Fruit fly (Drosophila melanogaster) whole organism, pupa: ENCODE data around the gene PGS1.

ENCODE experiments used
- CG10348 ChIP-seq: fragments of 200-800 bp; sonication (Bioruptor generic); IDR thresholded peaks from 2 replicates; pipeline ENCODE4 v1.3.6; 2022; ENCODE audit warnings: missing biosample characterization, missing genetic modification characterization
- CG12605 ChIP-seq: fragments of 200-800 bp; sonication (Bioruptor generic); IDR thresholded peaks from 2 replicates; pipeline ENCODE4 v1.3.6; 2022; ENCODE audit warnings: missing biosample characterization, missing genetic modification characterization
- CG13204 ChIP-seq: fragments of 200-800 bp; sonication (Bioruptor generic); optimal IDR thresholded peaks from 2 replicates; lab custom pipeline; 2018; ENCODE audit warnings: missing biosample characterization, mild to moderate bottlenecking, missing genetic modification characterization, moderate library complexity
- CG14655 ChIP-seq: fragments of 200-800 bp; sonication (Bioruptor generic); optimal IDR thresholded peaks from 3 replicates; lab custom pipeline; 2017; ENCODE audit warnings: mild to moderate bottlenecking, missing biosample characterization, missing genetic modification reagents, missing genetic modification characterization
- CG15710 ChIP-seq: fragments of 200-800 bp; sonication (Bioruptor generic); optimal IDR thresholded peaks from 2 replicates; lab custom pipeline; 2018; ENCODE audit warnings: missing biosample characterization, mild to moderate bottlenecking, missing genetic modification characterization, moderate library complexity
- CG17806 ChIP-seq: fragments of 200-800 bp; sonication (Bioruptor generic); optimal IDR thresholded peaks from 2 replicates; lab custom pipeline; 2018; ENCODE audit warnings: missing biosample characterization, mild to moderate bottlenecking, missing genetic modification characterization, moderate library complexity
- CG32121 ChIP-seq: fragments of 200-800 bp; sonication (Bioruptor generic); IDR thresholded peaks from 2 replicates; pipeline ENCODE4 v1.3.6; 2022; ENCODE audit warnings: missing biosample characterization, missing genetic modification characterization
- CG34367 ChIP-seq: fragments of 200-800 bp; sonication (Bioruptor generic); optimal IDR thresholded peaks from 2 replicates; lab custom pipeline; 2018; ENCODE audit warnings: missing biosample characterization, mild to moderate bottlenecking, missing genetic modification characterization
- CG4496 ChIP-seq: fragments of 200-800 bp; sonication (Bioruptor generic); IDR thresholded peaks from 3 replicates; pipeline ENCODE4 v1.3.6; 2022; ENCODE audit warnings: missing biosample characterization, missing genetic modification characterization
- CG8159 ChIP-seq: fragments of 200-800 bp; sonication (Bioruptor generic); optimal IDR thresholded peaks from 3 replicates; lab custom pipeline; 2018; ENCODE audit warnings: missing biosample characterization, mild to moderate bottlenecking, missing genetic modification characterization, moderate library complexity
- CG8301 ChIP-seq: fragments of 200-800 bp; sonication (Bioruptor generic); optimal IDR thresholded peaks from 2 replicates; lab custom pipeline; 2018; ENCODE audit warnings: missing biosample characterization, mild to moderate bottlenecking, missing genetic modification characterization
- CG9948 ChIP-seq: fragments of 200-800 bp; sonication (Bioruptor generic); optimal IDR thresholded peaks from 2 replicates; lab custom pipeline; 2018; ENCODE audit warnings: missing biosample characterization, mild to moderate bottlenecking, missing genetic modification characterization, moderate library complexity
- D1 ChIP-seq: fragments of 200-800 bp; sonication (Bioruptor generic); optimal IDR thresholded peaks from 2 replicates; lab custom pipeline; 2018; ENCODE audit warnings: missing biosample characterization, mild to moderate bottlenecking, missing genetic modification characterization, moderate library complexity
- EcR ChIP-seq: fragments of 200-800 bp; sonication (Bioruptor generic); optimal IDR thresholded peaks from 3 replicates; lab custom pipeline; 2019; ENCODE audit warnings: missing biosample characterization, missing genetic modification characterization, mild to moderate bottlenecking, moderate library complexity, missing genetic modification reagents
- Ets98B ChIP-seq: fragments of 200-800 bp; sonication (Bioruptor generic); IDR thresholded peaks from 2 replicates; pipeline ENCODE4 v1.3.6; 2022; ENCODE audit warnings: missing biosample characterization, missing genetic modification characterization
- Pif1A ChIP-seq: fragments of 200-800 bp; sonication (Bioruptor generic); optimal IDR thresholded peaks from 3 replicates; lab custom pipeline; 2016; ENCODE audit warnings: missing biosample characterization, missing genetic modification characterization
- Pif1B ChIP-seq: fragments of 200-800 bp; sonication (Bioruptor generic); optimal IDR thresholded peaks from 3 replicates; lab custom pipeline; 2016; ENCODE audit warnings: missing biosample characterization, missing genetic modification characterization
- Snoo ChIP-seq: fragments of 200-800 bp; sonication (Bioruptor generic); optimal IDR thresholded peaks from 3 replicates; lab custom pipeline; 2017; ENCODE audit warnings: missing biosample characterization, mild to moderate bottlenecking, missing genetic modification characterization, inconsistent platforms
- fd96Ca ChIP-seq: fragments of 200-800 bp; sonication (Bioruptor generic); IDR thresholded peaks from 3 replicates; pipeline ENCODE4 v1.3.6; 2022; ENCODE audit warnings: missing biosample characterization, missing genetic modification characterization
- gl ChIP-seq: fragments of 200-800 bp; sonication (Bioruptor generic); optimal IDR thresholded peaks from 2 replicates; lab custom pipeline; 2018; ENCODE audit warnings: missing biosample characterization, mild to moderate bottlenecking, missing genetic modification characterization
- rn ChIP-seq: fragments of 200-800 bp; sonication (Bioruptor generic); IDR thresholded peaks from 2 replicates; pipeline ENCODE4 v1.3.6; 2022; ENCODE audit warnings: missing biosample characterization, missing genetic modification characterization

PGS1 gene

dm6 chr3R:18788365-18789147 is 42.7 kb upstream of the PGS1 start:
- TF ChIP-seq gl (tag; lab: Kevin White, UChicago): peak; percentile 67
- peak; percentile 92 for TF ChIP-seq fd96Ca (GFP tag; lab: Robert Waterston, UW)
- TF ChIP-seq Snoo (tag; lab: Kevin White, UChicago): peak; percentile 68
- peak; percentile 53 for TF ChIP-seq D1
- TF ChIP-seq CG13204 (GFP tag; lab: Kevin White, UChicago): peak; percentile 54
- TF ChIP-seq Pif1A (GFP tag; lab: Kevin White, UChicago): peak; percentile 79
- TF ChIP-seq CG9948: peak; percentile 90
- TF ChIP-seq CG8301 (tag; lab: Kevin White, UChicago): peak; percentile 86
- peak; percentile 82 for TF ChIP-seq CG12605 (GFP tag; lab: Robert Waterston, UW)
- TF ChIP-seq CG4496 (GFP tag; lab: Robert Waterston, UW): peak; percentile 92
- TF ChIP-seq CG10348 (GFP tag; lab: Robert Waterston, UW): no peak
- TF ChIP-seq rn: peak; percentile 49; the same call in 1 of the 2 replicates
- TF ChIP-seq CG34367 (tag; lab: Kevin White, UChicago): peak; percentile 75
- TF ChIP-seq Pif1B (GFP tag; lab: Kevin White, UChicago): peak; percentile 73
- TF ChIP-seq Ets98B (GFP tag; lab: Robert Waterston, UW): peak; percentile 75
- peak; percentile 92 for TF ChIP-seq CG17806 (tag; lab: Kevin White, UChicago)
- TF ChIP-seq CG15710 (tag; lab: Kevin White, UChicago): peak; percentile 82
- peak; percentile 87 for TF ChIP-seq CG8159 (tag; lab: Kevin White, UChicago)
- TF ChIP-seq EcR: peak; percentile 83
- peak; percentile 65 for TF ChIP-seq CG32121 (GFP tag; lab: Robert Waterston, UW)
- peak; percentile 88 for TF ChIP-seq CG14655 (GFP tag; lab: Kevin White, UChicago)
- TF ChIP-seq, all 21 proteins: peak for 20

dm6 chr3R:18787237-18787636 is 41.4 kb upstream of the PGS1 start:
- peak; percentile 84 for TF ChIP-seq CG17806 (tag; lab: Kevin White, UChicago)
- TF ChIP-seq D1: no peak
- peak; percentile 83 for TF ChIP-seq CG8159 (tag; lab: Kevin White, UChicago)
- TF ChIP-seq fd96Ca (GFP tag; lab: Robert Waterston, UW): peak; percentile 77
- peak; percentile 80 for TF ChIP-seq CG8301 (tag; lab: Kevin White, UChicago)
- 0 out of 2 replicates have a peak, but pooled peaks have one; percentile 27 for TF ChIP-seq rn
- peak; percentile 72 for TF ChIP-seq CG9948
- peak; percentile 0 for TF ChIP-seq Pif1B (GFP tag; lab: Kevin White, UChicago)
- TF ChIP-seq EcR: no peak
- no peak for TF ChIP-seq CG13204 (GFP tag; lab: Kevin White, UChicago)
- peak; percentile 22 for TF ChIP-seq Pif1A (GFP tag; lab: Kevin White, UChicago)
- peak; percentile 9 for TF ChIP-seq Snoo (tag; lab: Kevin White, UChicago)
- no peak for TF ChIP-seq CG10348 (GFP tag; lab: Robert Waterston, UW)
- TF ChIP-seq CG34367 (tag; lab: Kevin White, UChicago): no peak
- peak; percentile 59 for TF ChIP-seq CG12605 (GFP tag; lab: Robert Waterston, UW)
- peak; percentile 41 for TF ChIP-seq CG15710 (tag; lab: Kevin White, UChicago)
- TF ChIP-seq CG14655 (GFP tag; lab: Kevin White, UChicago): peak; percentile 86
- TF ChIP-seq gl (tag; lab: Kevin White, UChicago): peak; percentile 49
- peak; percentile 59 for TF ChIP-seq CG32121 (GFP tag; lab: Robert Waterston, UW)
- TF ChIP-seq Ets98B (GFP tag; lab: Robert Waterston, UW): peak; percentile 56
- peak; percentile 64 for TF ChIP-seq CG4496 (GFP tag; lab: Robert Waterston, UW)

dm6 chr3R:18785741-18786140 is 39.9 kb upstream of the PGS1 start:
- TF ChIP-seq CG10348 (GFP tag; lab: Robert Waterston, UW): no peak
- TF ChIP-seq CG34367 (tag; lab: Kevin White, UChicago): no peak
- TF ChIP-seq CG17806 (tag; lab: Kevin White, UChicago): no peak
- no peak for TF ChIP-seq CG8301 (tag; lab: Kevin White, UChicago)
- no peak for TF ChIP-seq fd96Ca (GFP tag; lab: Robert Waterston, UW)
- TF ChIP-seq gl (tag; lab: Kevin White, UChicago): no peak
- TF ChIP-seq, all 21 proteins: peak for 0

dm6 chr3R:18783191-18783590 is 37.4 kb upstream of the PGS1 start:
- TF ChIP-seq CG13204 (GFP tag; lab: Kevin White, UChicago) (no peak), CG12605 (GFP tag; lab: Robert Waterston, UW) (no peak), CG15710 (tag; lab: Kevin White, UChicago) (no peak), CG4496 (GFP tag; lab: Robert Waterston, UW) (no peak), rn (no peak), CG14655 (GFP tag; lab: Kevin White, UChicago) (no peak)

dm6 chr3R:18758548-18759257 is 12.9 kb upstream of the PGS1 start, which contains the start of gene Epg5:
Gene Epg5 (minus strand): TSS chr3R:18758873.
- TF ChIP-seq rn: peak; percentile 50
- TF ChIP-seq Pif1B (GFP tag; lab: Kevin White, UChicago): no peak
- 0 out of 2 replicates have a peak, but pooled peaks have one; percentile 6 for TF ChIP-seq CG12605 (GFP tag; lab: Robert Waterston, UW)
- TF ChIP-seq gl (tag; lab: Kevin White, UChicago): no peak
- TF ChIP-seq fd96Ca (GFP tag; lab: Robert Waterston, UW): peak; percentile 74; the same call in 2 of the 3 replicates
- TF ChIP-seq CG15710 (tag; lab: Kevin White, UChicago): peak; percentile 65
- TF ChIP-seq CG34367 (tag; lab: Kevin White, UChicago): no peak
- TF ChIP-seq Snoo (tag; lab: Kevin White, UChicago): peak; percentile 20
- 0 out of 2 replicates have a peak, but pooled peaks have one; percentile 13 for TF ChIP-seq CG32121 (GFP tag; lab: Robert Waterston, UW)
- peak; percentile 71; the same call in 2 of the 3 replicates for TF ChIP-seq CG4496 (GFP tag; lab: Robert Waterston, UW)
- peak; percentile 56 for TF ChIP-seq CG17806 (tag; lab: Kevin White, UChicago)
- TF ChIP-seq, all 21 proteins: peak for 8
